Worm (Caenorhabditis elegans) whole organism, L2 larva: ENCODE results near the gene vha-5.
A peak's percentile ranks its signal among the peaks of the same experiment; 100 is the strongest.

Source experiments
- C34F6.9 ChIP-seq: fragments of 150-350 bp; optimal IDR thresholded peaks from 2 replicates; lab custom pipeline; 2014; ENCODE audit warnings: missing biosample characterization, missing genetic modification characterization
- F13H6.1 ChIP-seq: sonication (generic microtip); optimal IDR thresholded peaks from 2 replicates; lab custom pipeline; 2016; ENCODE audit warnings: missing genetic modification characterization, missing compliant biosample characterization
- R02D3.7 ChIP-seq: fragments of 150-350 bp; optimal IDR thresholded peaks from 2 replicates; lab custom pipeline; 2014; ENCODE audit warnings: missing biosample characterization, missing genetic modification characterization
- Y55F3AM.14 ChIP-seq: fragments of 200-800 bp; sonication (Bioruptor generic); optimal IDR thresholded peaks from 2 replicates; lab custom pipeline; 2018; ENCODE audit warnings: mild to moderate bottlenecking, missing genetic modification characterization, missing compliant biosample characterization
- ZK546.5 ChIP-seq: sonication (generic microtip); optimal IDR thresholded peaks from 2 replicates; lab custom pipeline; 2017; ENCODE audit warnings: missing biosample characterization, missing genetic modification characterization
- alr-1 ChIP-seq: fragments of 150-350 bp; optimal IDR thresholded peaks from 2 replicates; lab custom pipeline; 2014; ENCODE audit warnings: missing biosample characterization, missing genetic modification characterization
- aly-2 ChIP-seq: fragments of 150-350 bp; optimal IDR thresholded peaks from 2 replicates; lab custom pipeline; 2014; ENCODE audit warnings: missing biosample characterization, missing genetic modification characterization
- ama-1 ChIP-seq: fragments of 150-350 bp; optimal IDR thresholded peaks from 2 replicates; lab custom pipeline; 2018; ENCODE audit warnings: inconsistent platforms
- blmp-1 ChIP-seq: sonication (generic microtip); optimal IDR thresholded peaks from 2 replicates; lab custom pipeline; 2017; ENCODE audit warnings: missing genetic modification characterization, mild to moderate bottlenecking, missing compliant biosample characterization, antibody characterized with exemption, moderate library complexity; ENCODE audit not compliant: insufficient read depth
- ceh-16 ChIP-seq: fragments of 150-350 bp; optimal IDR thresholded peaks from 2 replicates; lab custom pipeline; 2014; ENCODE audit warnings: missing biosample characterization, missing genetic modification characterization
- crh-2 ChIP-seq: sonication (generic microtip); optimal IDR thresholded peaks from 2 replicates; lab custom pipeline; 2017; ENCODE audit warnings: missing biosample characterization, missing genetic modification characterization
- elt-1 ChIP-seq: fragments of 150-350 bp; optimal IDR thresholded peaks from 2 replicates; lab custom pipeline; 2014; ENCODE audit warnings: missing biosample characterization, missing genetic modification characterization
- elt-3 ChIP-seq: sonication (generic microtip); optimal IDR thresholded peaks from 2 replicates; lab custom pipeline; 2017; ENCODE audit warnings: missing biosample characterization, missing genetic modification characterization
- fos-1 ChIP-seq: fragments of 150-350 bp; optimal IDR thresholded peaks from 2 replicates; lab custom pipeline; 2014; ENCODE audit warnings: missing biosample characterization, missing genetic modification characterization
- lin-11 ChIP-seq: fragments of 150-350 bp; sonication (generic microtip); optimal IDR thresholded peaks from 2 replicates; lab custom pipeline; 2014; ENCODE audit warnings: missing biosample characterization, missing genetic modification characterization, inconsistent platforms, mixed read lengths
- lin-13 ChIP-seq: fragments of 150-350 bp; optimal IDR thresholded peaks from 2 replicates; lab custom pipeline; 2014; ENCODE audit warnings: missing biosample characterization, missing genetic modification reagents, missing genetic modification characterization
- lin-39 ChIP-seq: fragments of 150-350 bp; optimal IDR thresholded peaks from 2 replicates; lab custom pipeline; 2014; ENCODE audit warnings: missing biosample characterization, missing genetic modification reagents, missing genetic modification characterization
- lsy-2 ChIP-seq, 2 experiments: fragments of 150-350 bp in 1 of 2; sonication (generic microtip) in 1 of 2; optimal IDR thresholded peaks; 2 replicates each; lab custom pipeline; 2014 to 2017; ENCODE audit warnings: missing biosample characterization in 2 of 2, missing genetic modification characterization in 2 of 2
- mab-5 ChIP-seq: fragments of 150-350 bp; optimal IDR thresholded peaks from 2 replicates; lab custom pipeline; 2014; ENCODE audit warnings: missing biosample characterization, missing genetic modification characterization
- mbf-1 ChIP-seq: sonication (generic microtip); optimal IDR thresholded peaks from 2 replicates; lab custom pipeline; 2017; ENCODE audit warnings: missing biosample characterization, missing genetic modification characterization
- nhr-11 ChIP-seq: fragments of 150-350 bp; optimal IDR thresholded peaks from 2 replicates; lab custom pipeline; 2014; ENCODE audit warnings: missing biosample characterization, missing genetic modification characterization
- nhr-12 ChIP-seq: fragments of 150-350 bp; optimal IDR thresholded peaks from 2 replicates; lab custom pipeline; 2014; ENCODE audit warnings: missing biosample characterization, missing genetic modification characterization
- nhr-129 ChIP-seq: fragments of 150-350 bp; optimal IDR thresholded peaks from 2 replicates; lab custom pipeline; 2014; ENCODE audit warnings: missing biosample characterization, missing genetic modification characterization
- nhr-23 ChIP-seq: fragments of 150-350 bp; optimal IDR thresholded peaks from 2 replicates; lab custom pipeline; 2014; ENCODE audit warnings: missing biosample characterization, missing genetic modification reagents, missing genetic modification characterization
- nhr-237 ChIP-seq: fragments of 150-350 bp; optimal IDR thresholded peaks from 2 replicates; lab custom pipeline; 2014; ENCODE audit warnings: missing biosample characterization, missing genetic modification characterization
- nhr-25 ChIP-seq: fragments of 150-350 bp; sonication (generic microtip); optimal IDR thresholded peaks from 3 replicates; lab custom pipeline; 2014; ENCODE audit warnings: missing biosample characterization, missing genetic modification characterization
- nhr-6 ChIP-seq: fragments of 150-350 bp; optimal IDR thresholded peaks from 2 replicates; lab custom pipeline; 2014; ENCODE audit warnings: missing biosample characterization, missing genetic modification characterization
- nhr-77 ChIP-seq: fragments of 150-350 bp; optimal IDR thresholded peaks from 2 replicates; lab custom pipeline; 2014; ENCODE audit warnings: missing biosample characterization, missing genetic modification characterization
- peb-1 ChIP-seq: fragments of 150-350 bp; optimal IDR thresholded peaks from 2 replicates; lab custom pipeline; 2014; ENCODE audit warnings: missing biosample characterization, missing genetic modification characterization
- sem-4 ChIP-seq: fragments of 150-350 bp; optimal IDR thresholded peaks from 2 replicates; lab custom pipeline; 2014; ENCODE audit warnings: missing biosample characterization, missing genetic modification reagents, missing genetic modification characterization
- sma-3 ChIP-seq: sonication (generic microtip); optimal IDR thresholded peaks from 2 replicates; lab custom pipeline; 2016; ENCODE audit warnings: missing genetic modification reagents, missing genetic modification characterization, missing compliant biosample characterization
- sma-9 ChIP-seq, 2 experiments: fragments of 150-350 bp in 1 of 2; sonication (generic microtip) in 1 of 2; optimal IDR thresholded peaks; 2 replicates each; lab custom pipeline; 2014 to 2016; ENCODE audit warnings: missing genetic modification characterization in 2 of 2, mild to moderate bottlenecking in 1 of 2, missing biosample characterization in 1 of 2, missing compliant biosample characterization in 1 of 2, missing genetic modification reagents in 1 of 2, moderate library complexity in 1 of 2
- unc-39 ChIP-seq: fragments of 150-350 bp; optimal IDR thresholded peaks from 2 replicates; lab custom pipeline; 2014; ENCODE audit warnings: missing biosample characterization, missing genetic modification characterization
- unc-62 ChIP-seq: fragments of 150-350 bp; optimal IDR thresholded peaks from 2 replicates; lab custom pipeline; 2014; ENCODE audit warnings: missing biosample characterization, missing genetic modification reagents, missing genetic modification characterization
- ztf-1 ChIP-seq: fragments of 200-800 bp; sonication (Bioruptor generic); conservative IDR thresholded peaks from 2 replicates; pipeline ENCODE4 v1.3.6; 2022; ENCODE audit warnings: missing genetic modification characterization, missing compliant biosample characterization
- ztf-11 ChIP-seq: sonication (generic microtip); optimal IDR thresholded peaks from 2 replicates; lab custom pipeline; 2017; ENCODE audit warnings: missing biosample characterization, missing genetic modification characterization
- ztf-4 ChIP-seq: fragments of 150-350 bp; optimal IDR thresholded peaks from 2 replicates; lab custom pipeline; 2014; ENCODE audit warnings: missing biosample characterization, missing genetic modification characterization

Gene vha-5

ce11 chrIV:8312846-8313245, 9.1 kb downstream of the vha-5 start, which contains the start of gene F35H10.10:
Gene F35H10.10, minus strand, starts transcription at chrIV:8312946.
- TF ChIP-seq mab-5 (tag; lab: Kevin White, UChicago): no peak
- no peak for TF ChIP-seq sem-4 (tag; lab: Kevin White, UChicago)
- no peak for TF ChIP-seq nhr-129
- TF ChIP-seq alr-1 (tag; lab: Kevin White, UChicago): no peak
- TF ChIP-seq C34F6.9 (tag; lab: Kevin White, UChicago): no peak
- no peak for TF ChIP-seq blmp-1
- no peak for TF ChIP-seq ama-1 (lab: Kevin White, UChicago)
- TF ChIP-seq lin-11 (tag; lab: Kevin White, UChicago): no peak
- TF ChIP-seq F13H6.1 (tag; lab: Kevin White, UChicago): no peak
- TF ChIP-seq sma-9 (GFP tag; optimal IDR thresholded peaks at IDR 0.05; lab: Kevin White, UChicago): no peak
- no peak for TF ChIP-seq sma-9 (tag; optimal IDR thresholded peaks at IDR 0.05; lab: Kevin White, UChicago)
- no peak for TF ChIP-seq lsy-2 (tag; optimal IDR thresholded peaks at IDR 0.05; lab: Kevin White, UChicago)
- TF ChIP-seq, all 48 proteins: peak for 0

- no peak for TF ChIP-seq aly-2
- no peak for TF ChIP-seq ztf-4 (tag; lab: Kevin White, UChicago)
- TF ChIP-seq blmp-1: peak; percentile 86
- no peak for TF ChIP-seq nhr-11
- TF ChIP-seq ztf-1: no peak
- no peak for TF ChIP-seq ztf-11
- peak; percentile 49 for TF ChIP-seq nhr-25
- TF ChIP-seq crh-2 (tag; lab: Kevin White, UChicago): no peak
- no peak for TF ChIP-seq mab-5 (tag; lab: Kevin White, UChicago)
- TF ChIP-seq R02D3.7 (tag; lab: Kevin White, UChicago): no peak
- TF ChIP-seq sem-4 (tag; lab: Kevin White, UChicago): no peak
- no peak for TF ChIP-seq nhr-77 (tag; lab: Kevin White, UChicago)
- no peak for TF ChIP-seq C34F6.9 (tag; lab: Kevin White, UChicago)
- TF ChIP-seq nhr-23 (tag; lab: Kevin White, UChicago): no peak
- TF ChIP-seq elt-3 (tag; lab: Kevin White, UChicago): no peak
- peak; percentile 31 for TF ChIP-seq sma-9 (GFP tag; optimal IDR thresholded peaks at IDR 0.05; lab: Kevin White, UChicago)
- no peak for TF ChIP-seq sma-9 (tag; optimal IDR thresholded peaks at IDR 0.05; lab: Kevin White, UChicago)
- no peak for TF ChIP-seq lin-13
- TF ChIP-seq peb-1 (tag; lab: Kevin White, UChicago): no peak
- no peak for TF ChIP-seq Y55F3AM.14 (GFP tag; lab: Kevin White, UChicago)
- TF ChIP-seq, all 48 proteins: peak for 3
Observed at ce11 chrIV:8317800-8318199, 14.0 kb downstream of the vha-5 start.

- TF ChIP-seq blmp-1 (peak; percentile 40), sma-3 (GFP tag; lab: Kevin White, UChicago) (no peak), Y55F3AM.14 (GFP tag; lab: Kevin White, UChicago) (no peak), nhr-25 (peak; percentile 9)
Observed at ce11 chrIV:8318799-8319198, 15.0 kb downstream of the vha-5 start.

- TF ChIP-seq nhr-6 (tag; lab: Kevin White, UChicago) (no peak), nhr-12 (no peak), nhr-237 (tag; lab: Kevin White, UChicago) (no peak), F13H6.1 (tag; lab: Kevin White, UChicago) (no peak), fos-1 (tag; lab: Kevin White, UChicago) (no peak), ceh-16 (tag; lab: Kevin White, UChicago) (no peak), sem-4 (tag; lab: Kevin White, UChicago) (no peak), nhr-129 (no peak), mbf-1 (no peak), unc-39 (tag; lab: Kevin White, UChicago) (no peak), nhr-11 (no peak), unc-62 (GFP tag; lab: Kevin White, UChicago) (no peak), ama-1 (lab: Kevin White, UChicago) (no peak), sma-3 (GFP tag; lab: Kevin White, UChicago) (no peak), ZK546.5 (tag; lab: Kevin White, UChicago) (no peak), lin-39 (tag; lab: Kevin White, UChicago) (no peak), elt-1 (tag; lab: Kevin White, UChicago) (no peak), ztf-1 (no peak), crh-2 (tag; lab: Kevin White, UChicago) (no peak)
Observed at ce11 chrIV:8325667-8326066, 21.9 kb downstream of the vha-5 start, which contains the start of gene F35H10.3. Gene F35H10.3, plus strand, starts transcription at chrIV:8325967.
